Fruit fly (Drosophila melanogaster) whole organism, adult: ENCODE measurements around the gene CG6409.

Source experiments
- CG1620 ChIP-seq: fragments of 200-800 bp; sonication (Bioruptor generic); optimal IDR thresholded peaks from 2 replicates; lab custom pipeline; 2016; ENCODE audit warnings: missing biosample characterization, missing genetic modification characterization
- Clk ChIP-seq: fragments of 200-800 bp; sonication (Bioruptor generic); optimal IDR thresholded peaks from 2 replicates; lab custom pipeline; 2017; ENCODE audit warnings: missing biosample characterization, missing genetic modification characterization
- Crg-1 ChIP-seq: fragments of 200-800 bp; sonication (Bioruptor generic); optimal IDR thresholded peaks from 2 replicates; lab custom pipeline; 2016; ENCODE audit warnings: missing biosample characterization, missing genetic modification characterization
- Hr96 ChIP-seq: fragments of 200-800 bp; sonication (Bioruptor generic); optimal IDR thresholded peaks from 2 replicates; lab custom pipeline; 2016; ENCODE audit warnings: missing biosample characterization, missing genetic modification characterization
- cic ChIP-seq: fragments of 200-800 bp; sonication (Bioruptor generic); optimal IDR thresholded peaks from 2 replicates; lab custom pipeline; 2017; ENCODE audit warnings: missing biosample characterization, mild to moderate bottlenecking, missing genetic modification characterization, moderate library complexity
- kay ChIP-seq: fragments of 200-800 bp; sonication (Bioruptor generic); peaks from one replicate; lab custom pipeline; 2016; ENCODE audit warnings: missing biosample characterization, missing genetic modification characterization, borderline replicate concordance

DNA sequence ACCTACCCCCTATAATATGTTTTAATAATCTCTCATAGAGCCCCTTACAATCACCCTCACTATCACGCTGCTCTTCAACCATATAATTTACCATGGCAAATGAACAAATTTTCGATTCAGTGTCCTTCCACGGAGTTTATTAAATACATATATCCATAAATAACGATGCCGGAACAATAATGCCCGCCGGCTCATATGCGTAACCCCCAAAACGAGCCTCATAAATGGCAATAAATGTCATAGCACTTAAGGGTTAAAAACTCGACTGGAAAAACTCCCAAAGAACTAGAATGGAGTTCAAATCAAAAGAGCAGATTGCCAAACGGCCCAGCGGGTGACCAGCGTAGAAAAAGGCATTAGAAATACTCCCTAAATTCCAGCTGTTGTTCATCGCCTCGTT lies 41.3 kb downstream of the CG6409 start:
- TF ChIP-seq Crg-1 (GFP tag; lab: Kevin White, UChicago) (no peak), Clk (no peak), kay (GFP tag; lab: Kevin White, UChicago) (no peak), cic (GFP tag; lab: Kevin White, UChicago) (no peak), Hr96 (GFP tag; lab: Kevin White, UChicago) (no peak), CG1620 (GFP tag; lab: Kevin White, UChicago) (no peak)
